Fruit fly (Drosophila melanogaster): ENCODE results near the gene Gr77a.

DNA sequence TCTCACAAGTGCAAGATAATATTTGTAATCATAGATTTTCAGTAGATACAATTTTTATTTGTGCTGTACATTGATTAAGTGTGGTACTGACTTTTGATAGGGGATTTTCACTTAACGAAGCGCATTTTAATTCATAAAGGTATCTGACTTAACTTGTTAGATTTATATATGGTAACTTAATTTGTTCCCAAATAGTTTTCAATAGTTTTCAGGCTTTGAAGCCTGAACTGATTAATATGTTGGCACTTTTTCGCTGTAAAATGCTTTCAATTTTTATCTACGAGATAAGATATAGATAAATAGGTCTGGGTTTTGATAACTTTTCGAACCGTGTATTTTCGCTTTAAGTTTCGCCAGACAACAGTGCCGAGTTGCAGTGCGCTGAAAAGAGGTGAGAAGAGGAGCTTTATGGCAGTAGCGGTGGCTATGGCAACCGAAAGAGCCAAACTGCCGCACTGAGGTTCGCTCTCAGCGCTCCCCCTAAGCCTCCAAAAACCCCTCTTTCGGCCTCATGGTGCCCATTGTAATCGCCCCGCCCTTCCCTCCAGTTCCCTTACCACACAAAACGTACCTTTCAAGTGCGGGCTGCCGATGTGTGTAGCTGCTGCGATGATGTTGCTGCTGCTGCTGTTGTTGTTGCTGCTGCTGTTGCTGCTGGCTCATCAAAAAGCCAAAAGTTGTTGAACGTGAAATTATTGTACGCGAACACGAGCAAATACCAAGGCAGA is 5.5 kb downstream of the Gr77a start:
- TF ChIP-seq CG14711 (tag; optimal IDR thresholded peaks at IDR 0.05) (no peak), CG7045 (GFP tag; optimal IDR thresholded peaks at IDR 0.05) (no peak), CG7101 (tag; optimal IDR thresholded peaks at IDR 0.05) (no peak), ovo (GFP tag; optimal IDR thresholded peaks at IDR 0.05) (no peak)

All from whole organism, adult.